Worm (Caenorhabditis elegans) whole organism, L3 larva: ENCODE results near the gene sid-5.

ENCODE experiments used
- R02D3.7 ChIP-seq: fragments of 150-350 bp; optimal IDR thresholded peaks from 2 replicates; lab custom pipeline; 2014; ENCODE audit warnings: missing biosample characterization, missing genetic modification characterization
- ZK546.5 ChIP-seq: sonication (generic microtip); optimal IDR thresholded peaks from 2 replicates; lab custom pipeline; 2017; ENCODE audit warnings: missing biosample characterization, missing genetic modification characterization
- aly-2 ChIP-seq: fragments of 150-350 bp; optimal IDR thresholded peaks from 2 replicates; lab custom pipeline; 2014; ENCODE audit warnings: missing biosample characterization, missing genetic modification characterization
- ceh-16 ChIP-seq: sonication (generic microtip); optimal IDR thresholded peaks from 2 replicates; lab custom pipeline; 2017; ENCODE audit warnings: missing biosample characterization, missing genetic modification characterization
- ceh-28 ChIP-seq: fragments of 150-350 bp; optimal IDR thresholded peaks from 2 replicates; lab custom pipeline; 2014; ENCODE audit warnings: missing biosample characterization, missing genetic modification reagents, missing genetic modification characterization
- ceh-82 ChIP-seq: fragments of 150-350 bp; optimal IDR thresholded peaks from 2 replicates; lab custom pipeline; 2014; ENCODE audit warnings: missing biosample characterization, missing genetic modification characterization
- ceh-9 ChIP-seq: sonication (generic microtip); optimal IDR thresholded peaks from 2 replicates; lab custom pipeline; 2018; ENCODE audit warnings: missing biosample characterization, missing genetic modification characterization
- daf-12 ChIP-seq: fragments of 150-350 bp; optimal IDR thresholded peaks from 2 replicates; lab custom pipeline; 2014; ENCODE audit warnings: missing biosample characterization, missing genetic modification reagents, missing genetic modification characterization
- egl-27 ChIP-seq: sonication (generic microtip); optimal IDR thresholded peaks from 4 replicates; lab custom pipeline; 2017; ENCODE audit warnings: missing biosample characterization, missing genetic modification reagents, missing genetic modification characterization
- elt-1 ChIP-seq: fragments of 150-350 bp; optimal IDR thresholded peaks from 2 replicates; lab custom pipeline; 2014; ENCODE audit warnings: missing biosample characterization, missing genetic modification characterization
- elt-2 ChIP-seq: sonication (generic microtip); optimal IDR thresholded peaks from 2 replicates; lab custom pipeline; 2016; ENCODE audit warnings: missing genetic modification reagents, mild to moderate bottlenecking, missing genetic modification characterization, missing compliant biosample characterization
- elt-3 ChIP-seq, 3 experiments: fragments of 150-350 bp in 1 of 3; sonication (generic microtip) in 2 of 3; optimal IDR thresholded peaks; 2 replicates in 2 of 3; 4 replicates in 1 of 3; lab custom pipeline; 2014 to 2017; ENCODE audit warnings: missing biosample characterization in 3 of 3, missing genetic modification characterization in 3 of 3
- eor-1 ChIP-seq, 2 experiments: fragments of 150-350 bp; optimal IDR thresholded peaks; 2 replicates each; lab custom pipeline; 2014 to 2018; ENCODE audit warnings: missing biosample characterization in 2 of 2, missing genetic modification characterization in 2 of 2
- fkh-10 ChIP-seq: sonication (generic microtip); optimal IDR thresholded peaks from 2 replicates; lab custom pipeline; 2017; ENCODE audit warnings: missing biosample characterization, missing genetic modification reagents, missing genetic modification characterization
- fos-1 ChIP-seq: fragments of 150-350 bp; optimal IDR thresholded peaks from 2 replicates; lab custom pipeline; 2014; ENCODE audit warnings: missing biosample characterization, missing genetic modification characterization
- hmg-11 ChIP-seq: sonication (generic microtip); optimal IDR thresholded peaks from 2 replicates; lab custom pipeline; 2016; ENCODE audit warnings: missing genetic modification characterization, missing compliant biosample characterization
- jun-1 ChIP-seq: fragments of 150-350 bp; optimal IDR thresholded peaks from 2 replicates; lab custom pipeline; 2014; ENCODE audit warnings: missing biosample characterization, missing genetic modification reagents, missing genetic modification characterization
- lin-15B ChIP-seq: fragments of 150-350 bp; optimal IDR thresholded peaks from 2 replicates; lab custom pipeline; 2014; ENCODE audit warnings: missing biosample characterization, missing genetic modification characterization
- lin-39 ChIP-seq: fragments of 150-350 bp; optimal IDR thresholded peaks from 2 replicates; lab custom pipeline; 2018; ENCODE audit warnings: missing biosample characterization, missing genetic modification reagents, missing genetic modification characterization
- lsy-12 ChIP-seq: sonication (generic microtip); optimal IDR thresholded peaks from 2 replicates; lab custom pipeline; 2016; ENCODE audit warnings: mild to moderate bottlenecking, missing genetic modification characterization, missing compliant biosample characterization
- mml-1 ChIP-seq: fragments of 150-350 bp; sonication (generic microtip); optimal IDR thresholded peaks from 3 replicates; lab custom pipeline; 2014; ENCODE audit warnings: missing biosample characterization, missing genetic modification characterization
- nfya-1 ChIP-seq: sonication (generic microtip); optimal IDR thresholded peaks from 2 replicates; lab custom pipeline; 2017; ENCODE audit warnings: missing genetic modification characterization, mild to moderate bottlenecking, missing compliant biosample characterization, antibody characterized with exemption, moderate library complexity; ENCODE audit not compliant: insufficient read depth
- nhr-11 ChIP-seq: fragments of 150-350 bp; optimal IDR thresholded peaks from 2 replicates; lab custom pipeline; 2014; ENCODE audit warnings: missing biosample characterization, missing genetic modification characterization
- nhr-23 ChIP-seq: fragments of 150-350 bp; optimal IDR thresholded peaks from 2 replicates; lab custom pipeline; 2014; ENCODE audit warnings: missing biosample characterization, missing genetic modification reagents, missing genetic modification characterization
- nhr-25 ChIP-seq: sonication (generic microtip); optimal IDR thresholded peaks from 2 replicates; lab custom pipeline; 2017; ENCODE audit warnings: missing biosample characterization, missing genetic modification characterization
- nhr-28 ChIP-seq: fragments of 150-350 bp; optimal IDR thresholded peaks from 2 replicates; lab custom pipeline; 2014; ENCODE audit warnings: missing biosample characterization, missing genetic modification characterization
- nhr-43 ChIP-seq: sonication (generic microtip); optimal IDR thresholded peaks from 2 replicates; lab custom pipeline; 2016; ENCODE audit warnings: mild to moderate bottlenecking, missing genetic modification characterization, missing compliant biosample characterization; ENCODE audit not compliant: poor library complexity, severe bottlenecking
- nhr-67 ChIP-seq: fragments of 150-350 bp; optimal IDR thresholded peaks from 2 replicates; lab custom pipeline; 2014; ENCODE audit warnings: missing biosample characterization, missing genetic modification characterization
- nhr-77 ChIP-seq: fragments of 150-350 bp; optimal IDR thresholded peaks from 2 replicates; lab custom pipeline; 2014; ENCODE audit warnings: missing biosample characterization, missing genetic modification characterization
- pha-4 ChIP-seq: fragments of 150-350 bp; optimal IDR thresholded peaks from 2 replicates; lab custom pipeline; 2014; ENCODE audit warnings: missing biosample characterization, missing genetic modification reagents, missing genetic modification characterization
- pqm-1 ChIP-seq: fragments of 150-350 bp; optimal IDR thresholded peaks from 2 replicates; lab custom pipeline; 2017; ENCODE audit warnings: missing biosample characterization, missing genetic modification characterization, inconsistent platforms
- sea-2 ChIP-seq: fragments of 150-350 bp; sonication (generic microtip); optimal IDR thresholded peaks from 4 replicates; lab custom pipeline; 2014; ENCODE audit warnings: missing biosample characterization, missing genetic modification reagents, missing genetic modification characterization
- skn-1 ChIP-seq: fragments of 150-350 bp; optimal IDR thresholded peaks from 2 replicates; lab custom pipeline; 2014; ENCODE audit warnings: missing biosample characterization, missing genetic modification characterization
- snpc-4 ChIP-seq: fragments of 150-350 bp; optimal IDR thresholded peaks from 2 replicates; lab custom pipeline; 2014; ENCODE audit warnings: missing biosample characterization, missing genetic modification characterization
- unc-39 ChIP-seq: sonication (generic microtip); optimal IDR thresholded peaks from 4 replicates; lab custom pipeline; 2017; ENCODE audit warnings: missing biosample characterization, missing genetic modification characterization
- unc-62 ChIP-seq: fragments of 150-350 bp; sonication (generic microtip); optimal IDR thresholded peaks from 4 replicates; lab custom pipeline; 2014; ENCODE audit warnings: missing biosample characterization, missing genetic modification reagents, missing genetic modification characterization
- ztf-11 ChIP-seq: fragments of 150-350 bp; optimal IDR thresholded peaks from 2 replicates; lab custom pipeline; 2014; ENCODE audit warnings: missing biosample characterization, missing genetic modification characterization
- ztf-4 ChIP-seq: fragments of 150-350 bp; optimal IDR thresholded peaks from 2 replicates; lab custom pipeline; 2014; ENCODE audit warnings: missing biosample characterization, missing genetic modification characterization

sid-5 gene

DNA sequence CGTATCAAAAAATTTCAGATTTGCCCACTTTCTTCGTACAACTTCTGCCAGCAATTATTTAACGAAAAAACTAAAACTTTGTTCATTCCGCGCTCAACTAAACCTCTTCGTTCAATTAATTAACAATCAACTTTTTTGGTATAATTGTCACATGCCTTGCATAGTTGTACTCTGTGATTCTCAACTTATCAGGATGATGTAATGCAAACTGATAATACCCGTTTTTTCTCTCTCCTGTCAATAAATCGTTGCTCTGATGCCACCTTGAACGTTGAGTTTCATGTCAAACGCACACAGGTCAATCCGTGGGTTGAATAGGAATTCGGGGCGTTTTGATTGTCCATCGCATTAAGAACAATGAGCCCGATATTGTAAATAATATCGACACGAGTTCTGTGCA, 1.1 kb downstream of the sid-5 start:
- TF ChIP-seq lin-15B (tag; lab: Kevin White, UChicago), result no peak
- TF ChIP-seq egl-27 (tag; lab: Kevin White, UChicago), result no peak
- TF ChIP-seq ceh-9 (tag; lab: Kevin White, UChicago), result no peak
- no peak for TF ChIP-seq jun-1
- no peak for TF ChIP-seq ceh-82 (tag; lab: Kevin White, UChicago)
- peak; percentile 73 for TF ChIP-seq pha-4 (tag; lab: Kevin White, UChicago)
- no peak for TF ChIP-seq nhr-67 (tag; lab: Kevin White, UChicago)
- TF ChIP-seq fkh-10 (GFP tag; lab: Kevin White, UChicago), result no peak
- peak; percentile 78 for TF ChIP-seq pqm-1 (tag; lab: Kevin White, UChicago)
- TF ChIP-seq skn-1, result no peak
- no peak for TF ChIP-seq sea-2 (GFP tag; lab: Kevin White, UChicago)
- TF ChIP-seq nhr-23, result no peak
- no peak for TF ChIP-seq hmg-11 (tag; lab: Kevin White, UChicago)
- TF ChIP-seq nhr-43, result no peak
- no peak for TF ChIP-seq fos-1 (tag; lab: Kevin White, UChicago)
- no peak for TF ChIP-seq nhr-77 (tag; lab: Kevin White, UChicago)
- TF ChIP-seq aly-2, result no peak
- no peak for TF ChIP-seq eor-1 (tag; optimal IDR thresholded peaks at IDR 0.05; lab: Kevin White, UChicago)
- TF ChIP-seq elt-2 (tag; lab: Kevin White, UChicago), result peak; percentile 95

DNA sequence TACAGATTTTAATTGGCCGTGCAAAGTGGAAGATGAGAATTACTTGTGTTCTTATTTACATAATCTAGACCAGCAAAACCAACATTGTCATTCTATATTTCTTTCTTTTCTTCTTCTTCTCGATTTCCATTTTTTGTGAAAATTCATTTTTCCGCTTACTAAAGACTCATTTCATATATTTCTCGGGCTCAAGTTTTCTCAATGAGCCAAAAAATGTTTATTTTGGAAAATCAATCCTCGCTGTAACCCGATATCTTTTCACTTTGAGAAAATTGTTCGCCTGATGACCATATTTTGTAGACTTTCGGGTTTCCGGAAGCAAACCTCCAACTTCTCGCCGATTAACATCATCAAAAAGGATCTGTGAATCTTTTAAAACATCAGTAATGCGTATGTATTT, 9.5 kb downstream of the sid-5 start, which contains the start of gene nhx-4:
Gene nhx-4, plus strand, starts transcription at position 301 of the 400 bp plus-strand sequence.
- TF ChIP-seq unc-39 (no peak), ztf-11 (tag; lab: Kevin White, UChicago) (no peak)

DNA sequence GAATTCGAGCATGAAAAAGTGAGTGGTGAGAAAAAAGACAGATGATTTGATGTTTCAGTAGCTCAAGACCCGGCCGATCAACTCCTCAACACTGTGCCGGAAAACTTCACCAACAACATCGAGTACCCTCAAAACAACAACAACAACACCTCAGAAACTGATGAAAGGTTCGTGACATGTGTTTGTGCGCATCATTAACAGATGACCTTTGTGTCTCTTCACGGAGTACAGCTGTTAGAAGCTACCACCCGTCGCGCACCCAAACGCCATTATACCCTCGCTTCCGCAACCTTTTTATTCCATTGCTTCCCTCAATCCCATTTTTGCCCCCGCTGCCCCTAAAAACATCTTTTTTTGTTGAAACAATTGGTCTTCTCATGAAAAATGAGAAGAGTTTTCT, 10.8 kb downstream of the sid-5 start:
- TF ChIP-seq lin-39, result peak; percentile 25
- TF ChIP-seq ZK546.5, result no peak
- no peak for TF ChIP-seq jun-1
- TF ChIP-seq, all 47 proteins: peak for 1

- peak; percentile 4 for TF ChIP-seq nfya-1 (tag; lab: Kevin White, UChicago)
- peak; percentile 84 for TF ChIP-seq mml-1 (tag; lab: Kevin White, UChicago)
- no peak for TF ChIP-seq unc-62 (GFP tag; lab: Kevin White, UChicago)
Measured at ce11 chrX:6916150-6916549, 11.6 kb downstream of the sid-5 start.

DNA sequence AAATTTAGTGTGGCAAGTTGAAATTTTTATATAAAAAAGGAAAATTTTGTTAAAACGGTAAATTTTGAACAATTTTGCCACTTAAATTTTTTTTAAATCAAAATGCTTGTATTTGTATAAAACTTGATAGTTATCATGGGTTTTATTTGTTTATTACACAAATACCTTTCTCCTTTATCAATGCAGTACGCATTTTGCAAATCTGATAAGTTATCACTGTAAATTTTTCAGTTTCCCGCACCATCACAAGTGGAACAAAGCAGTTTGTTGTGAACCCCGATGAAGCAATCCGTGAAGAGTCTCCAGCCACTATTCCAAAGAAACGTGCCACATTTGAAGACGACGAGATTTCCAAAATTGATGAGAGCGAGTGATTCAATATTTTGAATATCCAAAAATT, 15.6 kb downstream of the sid-5 start:
- TF ChIP-seq elt-2 (tag; lab: Kevin White, UChicago) (peak; percentile 10), ceh-82 (tag; lab: Kevin White, UChicago) (no peak), elt-3 (tag; optimal IDR thresholded peaks at IDR 0.05; lab: Kevin White, UChicago) (no peak)

ce11 chrX:6924461-6924860, 19.9 kb downstream of the sid-5 start, which contains the start of gene otpl-3:
TSS of gene otpl-3 (minus strand) at chrX:6924764.
- no peak for TF ChIP-seq eor-1 (tag; optimal IDR thresholded peaks at IDR 0.05; lab: Kevin White, UChicago)
- TF ChIP-seq ceh-16 (tag; lab: Kevin White, UChicago), result no peak
- no peak for TF ChIP-seq ztf-4
- peak; percentile 71 for TF ChIP-seq elt-2 (tag; lab: Kevin White, UChicago)
- no peak for TF ChIP-seq ZK546.5
- peak; percentile 19 for TF ChIP-seq pha-4 (tag; lab: Kevin White, UChicago)
- TF ChIP-seq hmg-11 (tag; lab: Kevin White, UChicago), result no peak
- TF ChIP-seq snpc-4 (tag; lab: Kevin White, UChicago), result no peak
- no peak for TF ChIP-seq lin-15B (tag; lab: Kevin White, UChicago)
- peak; percentile 69 for TF ChIP-seq pqm-1 (tag; lab: Kevin White, UChicago)
- no peak for TF ChIP-seq elt-1
- TF ChIP-seq, all 47 proteins: peak for 3

DNA sequence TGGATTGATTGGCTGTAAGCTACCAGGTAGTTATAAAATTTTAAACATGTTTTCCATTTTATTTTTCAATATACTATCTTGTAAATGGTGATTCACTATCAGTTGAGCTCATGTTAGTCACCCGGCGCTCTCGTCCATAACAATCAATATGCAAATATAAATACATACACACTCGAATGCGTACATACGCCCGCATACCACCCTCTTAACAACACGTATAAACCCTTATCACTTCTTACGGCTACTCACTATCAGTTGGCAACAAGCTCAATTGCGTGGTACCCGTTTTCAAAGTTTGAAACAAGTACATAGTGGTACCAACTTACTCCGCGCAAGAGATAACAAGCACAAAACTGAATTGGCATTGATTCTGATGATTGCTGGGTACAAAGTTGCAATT, 22.4 kb downstream of the sid-5 start:
- TF ChIP-seq hmg-11 (tag; lab: Kevin White, UChicago), result no peak
- no peak for TF ChIP-seq lin-39
- no peak for TF ChIP-seq fkh-10 (GFP tag; lab: Kevin White, UChicago)
- no peak for TF ChIP-seq nhr-25
- TF ChIP-seq nhr-28 (tag; lab: Kevin White, UChicago), result no peak
- TF ChIP-seq snpc-4 (tag; lab: Kevin White, UChicago), result no peak
- TF ChIP-seq egl-27 (tag; lab: Kevin White, UChicago), result no peak
- no peak for TF ChIP-seq nfya-1 (tag; lab: Kevin White, UChicago)
- no peak for TF ChIP-seq daf-12 (tag; lab: Kevin White, UChicago)
- TF ChIP-seq nhr-11 (tag; lab: Kevin White, UChicago), result no peak
- TF ChIP-seq pqm-1 (tag; lab: Kevin White, UChicago), result peak; percentile 78
- no peak for TF ChIP-seq ceh-82 (tag; lab: Kevin White, UChicago)
- TF ChIP-seq ceh-28 (tag; lab: Kevin White, UChicago), result no peak
- TF ChIP-seq unc-39, result no peak
- no peak for TF ChIP-seq R02D3.7
- TF ChIP-seq lsy-12, result no peak
- TF ChIP-seq lin-15B (tag; lab: Kevin White, UChicago), result no peak
- no peak for TF ChIP-seq fos-1 (tag; lab: Kevin White, UChicago)
- TF ChIP-seq ztf-4, result no peak
- peak; percentile 69 for TF ChIP-seq elt-2 (tag; lab: Kevin White, UChicago)
- peak; percentile 44 for TF ChIP-seq pha-4 (tag; lab: Kevin White, UChicago)
